Worm (Caenorhabditis elegans) whole organism, L1 larva: ENCODE data around the gene ucr-1.
A peak's percentile ranks its signal among the peaks of the same experiment; 100 is the strongest.

Source experiments
- C16A3.4 ChIP-seq: fragments of 150-350 bp; optimal IDR thresholded peaks from 2 replicates; lab custom pipeline; 2014; ENCODE audit warnings: missing biosample characterization, missing genetic modification characterization
- alr-1 ChIP-seq: fragments of 200-800 bp; sonication (Bioruptor generic); optimal IDR thresholded peaks from 2 replicates; lab custom pipeline; 2018; ENCODE audit warnings: borderline replicate concordance, mild to moderate bottlenecking, missing genetic modification characterization, missing compliant biosample characterization
- aly-2 ChIP-seq: fragments of 150-350 bp; optimal IDR thresholded peaks from 2 replicates; lab custom pipeline; 2014; ENCODE audit warnings: missing biosample characterization, missing genetic modification characterization
- blmp-1 ChIP-seq: fragments of 150-350 bp; optimal IDR thresholded peaks from 2 replicates; lab custom pipeline; 2014; ENCODE audit warnings: missing biosample characterization, missing genetic modification characterization
- ceh-8 ChIP-seq: fragments of 200-800 bp; sonication (Bioruptor generic); optimal IDR thresholded peaks from 2 replicates; lab custom pipeline; 2018; ENCODE audit warnings: mild to moderate bottlenecking, missing genetic modification characterization, moderate library complexity, missing compliant biosample characterization
- ceh-82 ChIP-seq, 3 experiments: fragments of 150-350 bp in 1 of 3; sonication (generic microtip) in 2 of 3; optimal IDR thresholded peaks; 2 replicates each; lab custom pipeline; 2014 to 2017; ENCODE audit warnings: missing biosample characterization in 3 of 3, missing genetic modification characterization in 3 of 3
- dpl-1 ChIP-seq, 3 experiments: fragments of 150-350 bp in 2 of 3; sonication (generic microtip) in 1 of 3; optimal IDR thresholded peaks; 2 replicates each; lab custom pipeline; 2014 to 2017; ENCODE audit warnings: missing biosample characterization in 3 of 3, missing genetic modification characterization in 3 of 3, missing genetic modification reagents in 3 of 3
- efl-1 ChIP-seq, 4 experiments: fragments of 150-350 bp; optimal IDR thresholded peaks in 3 of 4; peaks in 1 of 4; 1 replicate in 1 of 4; 2 replicates in 3 of 4; lab custom pipeline; 2014; ENCODE audit warnings: missing biosample characterization in 2 of 4, missing genetic modification characterization in 2 of 4, missing genetic modification reagents in 2 of 4
- egl-27 ChIP-seq, 2 experiments: fragments of 150-350 bp in 1 of 2; sonication (generic microtip); optimal IDR thresholded peaks; 3 replicates each; lab custom pipeline; 2017 to 2018; ENCODE audit warnings: missing biosample characterization in 2 of 2, missing genetic modification characterization in 2 of 2, missing genetic modification reagents in 2 of 2
- elt-2 ChIP-seq: sonication (generic microtip); optimal IDR thresholded peaks from 2 replicates; lab custom pipeline; 2016; ENCODE audit warnings: missing genetic modification characterization, mild to moderate bottlenecking, inconsistent platforms, missing compliant biosample characterization, missing genetic modification reagents
- ets-5 ChIP-seq: fragments of 200-800 bp; sonication (Bioruptor generic); IDR thresholded peaks from 2 replicates; pipeline ENCODE4 v1.3.6; 2022; ENCODE audit warnings: missing genetic modification characterization, missing compliant biosample characterization
- fkh-10 ChIP-seq: sonication (generic microtip); optimal IDR thresholded peaks from 2 replicates; lab custom pipeline; 2017; ENCODE audit warnings: missing biosample characterization, missing genetic modification reagents, missing genetic modification characterization
- fkh-8 ChIP-seq: sonication (generic microtip); optimal IDR thresholded peaks from 2 replicates; lab custom pipeline; 2016; ENCODE audit warnings: mild to moderate bottlenecking, missing genetic modification characterization, missing compliant biosample characterization
- hlh-4 ChIP-seq: sonication (generic microtip); optimal IDR thresholded peaks from 2 replicates; lab custom pipeline; 2016; ENCODE audit warnings: mild to moderate bottlenecking, missing genetic modification characterization, missing compliant biosample characterization
- hpl-2 ChIP-seq: fragments of 150-350 bp; optimal IDR thresholded peaks from 2 replicates; lab custom pipeline; 2014; ENCODE audit warnings: missing biosample characterization, missing genetic modification reagents, missing genetic modification characterization
- jun-1 ChIP-seq: fragments of 150-350 bp; optimal IDR thresholded peaks from 2 replicates; lab custom pipeline; 2014; ENCODE audit warnings: missing biosample characterization, missing genetic modification reagents, missing genetic modification characterization
- lin-14 ChIP-seq: fragments of 200-800 bp; sonication (Bioruptor generic); optimal IDR thresholded peaks from 2 replicates; lab custom pipeline; 2018; ENCODE audit warnings: mild to moderate bottlenecking, missing genetic modification characterization, moderate library complexity, missing compliant biosample characterization
- lin-15B ChIP-seq: fragments of 150-350 bp; sonication (generic microtip); optimal IDR thresholded peaks from 3 replicates; lab custom pipeline; 2014; ENCODE audit warnings: missing biosample characterization, missing genetic modification characterization
- lin-35 ChIP-seq, 2 experiments: fragments of 150-350 bp; optimal IDR thresholded peaks; 2 replicates each; lab custom pipeline; 2014; ENCODE audit warnings: missing biosample characterization in 2 of 2, missing genetic modification characterization in 2 of 2, missing genetic modification reagents in 2 of 2
- lir-3 ChIP-seq: sonication (generic microtip); optimal IDR thresholded peaks from 2 replicates; lab custom pipeline; 2016; ENCODE audit warnings: mild to moderate bottlenecking, missing genetic modification characterization, moderate library complexity, missing compliant biosample characterization; ENCODE audit not compliant: poor library complexity
- lsy-2 ChIP-seq, 2 experiments: fragments of 150-350 bp; optimal IDR thresholded peaks; 2 replicates each; lab custom pipeline; 2014; ENCODE audit warnings: missing biosample characterization in 2 of 2, missing genetic modification characterization in 2 of 2
- mab-9 ChIP-seq: fragments of 200-800 bp; sonication (Bioruptor generic); IDR thresholded peaks from 2 replicates; pipeline ENCODE4 v1.3.6; 2022; ENCODE audit warnings: missing genetic modification reagents, missing genetic modification characterization, missing compliant biosample characterization
- mdl-1 ChIP-seq, 2 experiments: fragments of 150-350 bp; optimal IDR thresholded peaks; 2 replicates each; lab custom pipeline; 2014 to 2017; ENCODE audit warnings: missing biosample characterization in 2 of 2, missing genetic modification characterization in 2 of 2, inconsistent platforms in 1 of 2
- mef-2 ChIP-seq: fragments of 150-350 bp; optimal IDR thresholded peaks from 2 replicates; lab custom pipeline; 2014; ENCODE audit warnings: missing biosample characterization, missing genetic modification characterization
- mep-1 ChIP-seq: fragments of 150-350 bp; optimal IDR thresholded peaks from 2 replicates; lab custom pipeline; 2014; ENCODE audit warnings: missing biosample characterization, missing genetic modification characterization
- nhr-12 ChIP-seq: sonication (generic microtip); optimal IDR thresholded peaks from 2 replicates; lab custom pipeline; 2017; ENCODE audit warnings: missing biosample characterization, missing genetic modification characterization
- nhr-19 ChIP-seq: fragments of 200-800 bp; sonication (Bioruptor generic); conservative IDR thresholded peaks from 2 replicates; pipeline ENCODE4 v1.3.6; 2022; ENCODE audit warnings: missing genetic modification characterization, missing compliant biosample characterization
- nhr-20 ChIP-seq: sonication (generic microtip); optimal IDR thresholded peaks from 2 replicates; lab custom pipeline; 2016; ENCODE audit warnings: mild to moderate bottlenecking, missing genetic modification characterization, missing compliant biosample characterization
- nhr-237 ChIP-seq: fragments of 150-350 bp; optimal IDR thresholded peaks from 2 replicates; lab custom pipeline; 2014; ENCODE audit warnings: missing biosample characterization, missing genetic modification characterization
- nhr-28 ChIP-seq: fragments of 150-350 bp; optimal IDR thresholded peaks from 2 replicates; lab custom pipeline; 2014; ENCODE audit warnings: missing biosample characterization, missing genetic modification characterization
- nhr-47 ChIP-seq: sonication (generic microtip); optimal IDR thresholded peaks from 2 replicates; lab custom pipeline; 2016; ENCODE audit warnings: mild to moderate bottlenecking, missing genetic modification characterization, moderate library complexity, missing compliant biosample characterization
- nhr-71 ChIP-seq: sonication (generic microtip); optimal IDR thresholded peaks from 2 replicates; lab custom pipeline; 2016; ENCODE audit warnings: mild to moderate bottlenecking, missing genetic modification characterization, moderate library complexity, missing compliant biosample characterization
- nhr-85 ChIP-seq: sonication (generic microtip); peaks from one replicate; lab custom pipeline; 2016; ENCODE audit warnings: missing genetic modification characterization, inconsistent platforms, missing compliant biosample characterization
- nhr-90 ChIP-seq: sonication (generic microtip); optimal IDR thresholded peaks from 2 replicates; lab custom pipeline; 2016; ENCODE audit warnings: mild to moderate bottlenecking, missing genetic modification characterization, missing compliant biosample characterization; ENCODE audit not compliant: poor library complexity
- skn-1 ChIP-seq: fragments of 150-350 bp; optimal IDR thresholded peaks from 2 replicates; lab custom pipeline; 2014; ENCODE audit warnings: missing biosample characterization, missing genetic modification characterization
- snpc-4 ChIP-seq: fragments of 150-350 bp; optimal IDR thresholded peaks from 2 replicates; lab custom pipeline; 2014; ENCODE audit warnings: missing biosample characterization, missing genetic modification characterization
- snu-23 ChIP-seq: sonication (generic microtip); optimal IDR thresholded peaks from 2 replicates; lab custom pipeline; 2016; ENCODE audit warnings: missing genetic modification characterization, missing compliant biosample characterization
- sptf-1 ChIP-seq: fragments of 150-350 bp; optimal IDR thresholded peaks from 2 replicates; lab custom pipeline; 2014; ENCODE audit warnings: missing biosample characterization, missing genetic modification characterization
- sup-37 ChIP-seq: fragments of 200-800 bp; sonication (Bioruptor generic); optimal IDR thresholded peaks from 2 replicates; lab custom pipeline; 2018; ENCODE audit warnings: mild to moderate bottlenecking, missing genetic modification characterization, missing compliant biosample characterization
- unc-130 ChIP-seq: fragments of 150-350 bp; optimal IDR thresholded peaks from 2 replicates; lab custom pipeline; 2017; ENCODE audit warnings: missing biosample characterization, missing genetic modification characterization, inconsistent platforms
- unc-30 ChIP-seq: sonication (generic microtip); optimal IDR thresholded peaks from 2 replicates; lab custom pipeline; 2017; ENCODE audit warnings: missing biosample characterization, missing genetic modification characterization
- unc-98 ChIP-seq: fragments of 200-800 bp; sonication (Bioruptor generic); IDR thresholded peaks from 2 replicates; pipeline ENCODE4 v1.3.6; 2022; ENCODE audit warnings: missing genetic modification characterization, missing compliant biosample characterization
- vab-15 ChIP-seq: sonication (generic microtip); optimal IDR thresholded peaks from 2 replicates; lab custom pipeline; 2017; ENCODE audit warnings: missing genotype, mild to moderate bottlenecking, missing genetic modification characterization, missing compliant biosample characterization
- xbp-1 ChIP-seq: sonication (generic microtip); optimal IDR thresholded peaks from 2 replicates; lab custom pipeline; 2016; ENCODE audit warnings: missing genetic modification characterization, missing compliant biosample characterization
- zag-1 ChIP-seq: fragments of 150-350 bp; optimal IDR thresholded peaks from 2 replicates; lab custom pipeline; 2014; ENCODE audit warnings: missing biosample characterization, missing genetic modification characterization
- ztf-4 ChIP-seq: fragments of 150-350 bp; optimal IDR thresholded peaks from 2 replicates; lab custom pipeline; 2014; ENCODE audit warnings: missing biosample characterization, missing genetic modification characterization

ucr-1 gene

ce11 chrIII:5552072-5552667, 39.8 kb upstream of the ucr-1 start, which contains the start of gene F09F7.6 (continued):
- TF ChIP-seq zag-1 (tag; lab: Kevin White, UChicago) (no peak), unc-98 (GFP tag; lab: Robert Waterston, UW) (no peak), nhr-237 (tag; lab: Kevin White, UChicago) (no peak)
- TF ChIP-seq, all 84 proteins: peak for 33

- TF ChIP-seq blmp-1 (tag; lab: Kevin White, UChicago) (no peak), snu-23 (GFP tag; lab: Kevin White, UChicago) (peak; percentile 28), nhr-85 (peak; percentile 89), alr-1 (no peak), egl-27 (tag; optimal IDR thresholded peaks at IDR 0.05; lab: Kevin White, UChicago) (no peak), dpl-1 (GFP tag; optimal IDR thresholded peaks at IDR 0.05; lab: Kevin White, UChicago) (no peak), sptf-1 (no peak), efl-1 (optimal IDR thresholded peaks at IDR 0.05; lab: Kevin White, UChicago) (no peak), efl-1 (GFP tag; optimal IDR thresholded peaks at IDR 0.05 in 1 of 2; lab: Kevin White, UChicago) (peak in 1 of 2 experiments; percentile 84), fkh-8 (no peak), nhr-28 (no peak), nhr-20 (tag; lab: Kevin White, UChicago) (peak; percentile 86), lin-14 (GFP tag; lab: Kevin White, UChicago) (peak; percentile 52), C16A3.4 (tag; lab: Kevin White, UChicago) (no peak), skn-1 (tag; lab: Kevin White, UChicago) (peak; percentile 12), jun-1 (tag; lab: Kevin White, UChicago) (no peak), nhr-19 (peak; percentile 28; the same call in 1 of the 2 replicates), mab-9 (no peak), unc-30 (no peak), nhr-90 (tag; lab: Kevin White, UChicago) (peak; percentile 24), nhr-71 (tag; lab: Kevin White, UChicago) (peak; percentile 41), lin-35 (GFP tag; optimal IDR thresholded peaks at IDR 0.05; lab: Kevin White, UChicago) (peak in 1 of 2 experiments; percentile 29), lsy-2 (tag; optimal IDR thresholded peaks at IDR 0.05; lab: Kevin White, UChicago) (peak in 1 of 2 experiments; percentile 24), mdl-1 (tag; optimal IDR thresholded peaks at IDR 0.05; lab: Kevin White, UChicago) (peak in 1 of 2 experiments; percentile 32), elt-2 (tag; lab: Kevin White, UChicago) (peak; percentile 59)
- TF ChIP-seq, all 84 proteins: peak for 13
Observed at ce11 chrIII:5553098-5553497, 38.8 kb upstream of the ucr-1 start.

ce11 chrIII:5554884-5555500, 36.9 kb upstream of the ucr-1 start, which contains the start of the genes nmad-1 and hach-1:
nmad-1 (minus strand) TSS chrIII:5554934.
hach-1 (plus strand) TSS chrIII:5555450.
- TF ChIP-seq nhr-12 (tag; lab: Kevin White, UChicago) (no peak), mef-2 (tag; lab: Kevin White, UChicago) (no peak), ztf-4 (tag; lab: Kevin White, UChicago) (peak; percentile 63), nhr-90 (tag; lab: Kevin White, UChicago) (peak; percentile 78), ceh-8 (peak; percentile 74), blmp-1 (tag; lab: Kevin White, UChicago) (peak; percentile 43), hpl-2 (GFP tag; lab: Kevin White, UChicago) (no peak), mep-1 (tag; lab: Kevin White, UChicago) (peak; percentile 75), fkh-10 (GFP tag; lab: Kevin White, UChicago) (no peak), snpc-4 (peak; percentile 75), sup-37 (no peak), lin-15B (tag; lab: Kevin White, UChicago) (peak; percentile 32), vab-15 (tag; lab: Kevin White, UChicago) (peak; percentile 7), elt-2 (tag; lab: Kevin White, UChicago) (peak; percentile 64), snu-23 (GFP tag; lab: Kevin White, UChicago) (peak; percentile 89), unc-130 (tag; lab: Kevin White, UChicago) (peak; percentile 72), lir-3 (tag; lab: Kevin White, UChicago) (peak; percentile 67), unc-98 (GFP tag; lab: Robert Waterston, UW) (no peak), ceh-82 (tag; optimal IDR thresholded peaks at IDR 0.05; lab: Kevin White, UChicago) (peak; percentile 42 to 81 (median 63)), zag-1 (tag; lab: Kevin White, UChicago) (no peak), aly-2 (no peak), hlh-4 (no peak), efl-1 (optimal IDR thresholded peaks at IDR 0.05; lab: Kevin White, UChicago) (peak; percentile 56 to 74), efl-1 (GFP tag; optimal IDR thresholded peaks at IDR 0.05 in 1 of 2; lab: Kevin White, UChicago) (peak; percentile 46 to 97), nhr-47 (tag; lab: Kevin White, UChicago) (peak; percentile 80), xbp-1 (tag; lab: Kevin White, UChicago) (peak; percentile 82), ets-5 (GFP tag; lab: Robert Waterston, UW) (no peak)
